Fruit fly (Drosophila melanogaster): ENCODE results near the gene cad.

DNA sequence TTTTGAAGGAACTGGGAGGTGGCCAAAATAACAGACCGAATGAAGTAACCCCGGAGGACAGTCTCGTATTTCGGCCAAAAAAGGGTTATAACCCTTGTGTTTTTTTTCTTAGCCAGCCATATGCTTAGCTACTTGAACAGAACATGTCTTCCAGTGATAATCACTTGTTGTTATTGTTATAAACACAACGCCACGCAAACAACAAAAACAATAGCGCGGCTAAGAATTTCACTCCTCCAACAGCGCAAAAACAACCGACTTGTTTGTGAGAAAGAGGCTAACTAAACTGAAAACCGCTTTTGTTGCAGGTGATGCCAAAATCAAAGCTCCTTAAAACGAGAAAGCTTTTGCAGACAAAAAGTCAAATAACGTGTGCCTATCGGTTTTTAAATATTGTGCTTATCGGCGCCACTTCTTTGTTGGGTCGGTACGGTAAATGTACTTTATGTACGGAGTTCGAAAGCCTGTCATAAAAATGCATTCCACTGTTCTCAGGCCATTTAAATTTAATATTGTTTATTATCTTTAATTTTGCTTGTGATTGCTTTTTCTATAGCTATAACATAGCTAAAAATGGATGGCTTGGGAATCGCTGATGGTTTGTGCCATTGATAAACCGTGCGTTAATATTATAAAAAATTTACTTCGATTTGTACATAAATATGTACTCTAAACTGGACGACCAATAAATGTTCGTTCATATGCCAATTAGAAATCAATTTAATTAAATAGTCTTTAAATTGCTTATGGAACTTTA lies 26.4 kb downstream of the cad start, which contains the start of gene vari:
- TF ChIP-seq E2f2 (GFP tag; IDR thresholded peaks at IDR 0.05) (peak; percentile 83), kah (GFP tag; optimal IDR thresholded peaks at IDR 0.05) (no peak), CG8290 (GFP tag; optimal IDR thresholded peaks at IDR 0.05) (no peak), CG8290 (tag; optimal IDR thresholded peaks at IDR 0.05) (peak in 1 of 2 experiments; percentile 39), Usf (GFP tag; optimal IDR thresholded peaks at IDR 0.05) (no peak), br (optimal IDR thresholded peaks at IDR 0.05) (no peak), CG34422 (GFP tag; IDR thresholded peaks at IDR 0.05) (no peak; the same call in 2 of the 3 replicates), trh (GFP tag; optimal IDR thresholded peaks at IDR 0.05) (no peak), CG15514 (GFP tag; optimal IDR thresholded peaks at IDR 0.05) (no peak), Xrp1 (GFP tag; IDR thresholded peaks at IDR 0.05) (no peak), Adf1 (GFP tag; IDR thresholded peaks at IDR 0.05) (no peak), NC2β (GFP tag; optimal IDR thresholded peaks at IDR 0.05) (no peak), ap (GFP tag; IDR thresholded peaks at IDR 0.05) (no peak), pho (GFP tag; optimal IDR thresholded peaks at IDR 0.05) (no peak)

All from whole organism, embryonic.